Worm (Caenorhabditis elegans) whole organism, L1 larva: ENCODE results near the gene C01G10.18.

Experiments used
- C04F5.9 ChIP-seq: sonication (generic microtip); optimal IDR thresholded peaks from 2 replicates; lab custom pipeline; 2016; ENCODE audit warnings: missing genetic modification characterization, missing compliant biosample characterization
- C16A3.4 ChIP-seq: fragments of 150-350 bp; optimal IDR thresholded peaks from 2 replicates; lab custom pipeline; 2014; ENCODE audit warnings: missing biosample characterization, missing genetic modification characterization
- C34B4.2 ChIP-seq: sonication (generic microtip); optimal IDR thresholded peaks from 2 replicates; lab custom pipeline; 2017; ENCODE audit warnings: mild to moderate bottlenecking, missing genetic modification characterization, missing compliant biosample characterization
- alr-1 ChIP-seq: fragments of 200-800 bp; sonication (Bioruptor generic); optimal IDR thresholded peaks from 2 replicates; lab custom pipeline; 2018; ENCODE audit warnings: borderline replicate concordance, mild to moderate bottlenecking, missing genetic modification characterization, missing compliant biosample characterization
- aly-2 ChIP-seq: fragments of 150-350 bp; optimal IDR thresholded peaks from 2 replicates; lab custom pipeline; 2014; ENCODE audit warnings: missing biosample characterization, missing genetic modification characterization
- ama-1 ChIP-seq: fragments of 150-350 bp; optimal IDR thresholded peaks from 2 replicates; lab custom pipeline; 2014
- blmp-1 ChIP-seq: fragments of 150-350 bp; optimal IDR thresholded peaks from 2 replicates; lab custom pipeline; 2014; ENCODE audit warnings: missing biosample characterization, missing genetic modification characterization
- ces-1 ChIP-seq: fragments of 150-350 bp; optimal IDR thresholded peaks from 2 replicates; lab custom pipeline; 2014; ENCODE audit warnings: missing biosample characterization, missing genetic modification reagents, missing genetic modification characterization
- dpl-1 ChIP-seq, 3 experiments: fragments of 150-350 bp in 2 of 3; sonication (generic microtip) in 1 of 3; optimal IDR thresholded peaks; 2 replicates each; lab custom pipeline; 2014 to 2017; ENCODE audit warnings: missing biosample characterization in 3 of 3, missing genetic modification characterization in 3 of 3, missing genetic modification reagents in 3 of 3
- efl-1 ChIP-seq, 4 experiments: fragments of 150-350 bp; optimal IDR thresholded peaks in 3 of 4; peaks in 1 of 4; 1 replicate in 1 of 4; 2 replicates in 3 of 4; lab custom pipeline; 2014; ENCODE audit warnings: missing biosample characterization in 2 of 4, missing genetic modification characterization in 2 of 4, missing genetic modification reagents in 2 of 4
- efl-3 ChIP-seq: fragments of 200-800 bp; sonication (Bioruptor generic); optimal IDR thresholded peaks from 2 replicates; lab custom pipeline; 2018; ENCODE audit warnings: mild to moderate bottlenecking, missing genetic modification characterization, missing compliant biosample characterization
- egl-13 ChIP-seq: sonication (generic microtip); optimal IDR thresholded peaks from 2 replicates; lab custom pipeline; 2016; ENCODE audit warnings: missing genotype, missing genetic modification reagents, missing genetic modification characterization, missing compliant biosample characterization
- elt-2 ChIP-seq: sonication (generic microtip); optimal IDR thresholded peaks from 2 replicates; lab custom pipeline; 2016; ENCODE audit warnings: missing genetic modification characterization, mild to moderate bottlenecking, inconsistent platforms, missing compliant biosample characterization, missing genetic modification reagents
- fkh-10 ChIP-seq: sonication (generic microtip); optimal IDR thresholded peaks from 2 replicates; lab custom pipeline; 2017; ENCODE audit warnings: missing biosample characterization, missing genetic modification reagents, missing genetic modification characterization
- fkh-4 ChIP-seq: sonication (generic microtip); optimal IDR thresholded peaks from 2 replicates; lab custom pipeline; 2016; ENCODE audit warnings: missing compliant biosample characterization, missing genetic modification characterization, borderline replicate concordance
- fkh-8 ChIP-seq: sonication (generic microtip); optimal IDR thresholded peaks from 2 replicates; lab custom pipeline; 2016; ENCODE audit warnings: mild to moderate bottlenecking, missing genetic modification characterization, missing compliant biosample characterization
- fos-1 ChIP-seq: fragments of 150-350 bp; optimal IDR thresholded peaks from 2 replicates; lab custom pipeline; 2014; ENCODE audit warnings: missing biosample characterization, missing genetic modification characterization
- hpl-2 ChIP-seq: fragments of 150-350 bp; optimal IDR thresholded peaks from 2 replicates; lab custom pipeline; 2014; ENCODE audit warnings: missing biosample characterization, missing genetic modification reagents, missing genetic modification characterization
- irx-1 ChIP-seq: sonication (generic microtip); optimal IDR thresholded peaks from 2 replicates; lab custom pipeline; 2016; ENCODE audit warnings: missing genetic modification characterization, missing compliant biosample characterization
- jun-1 ChIP-seq: fragments of 150-350 bp; optimal IDR thresholded peaks from 2 replicates; lab custom pipeline; 2014; ENCODE audit warnings: missing biosample characterization, missing genetic modification reagents, missing genetic modification characterization
- lin-15B ChIP-seq: fragments of 150-350 bp; sonication (generic microtip); optimal IDR thresholded peaks from 3 replicates; lab custom pipeline; 2014; ENCODE audit warnings: missing biosample characterization, missing genetic modification characterization
- lir-3 ChIP-seq: sonication (generic microtip); optimal IDR thresholded peaks from 2 replicates; lab custom pipeline; 2016; ENCODE audit warnings: mild to moderate bottlenecking, missing genetic modification characterization, moderate library complexity, missing compliant biosample characterization; ENCODE audit not compliant: poor library complexity
- lsy-2 ChIP-seq, 2 experiments: fragments of 150-350 bp; optimal IDR thresholded peaks; 2 replicates each; lab custom pipeline; 2014; ENCODE audit warnings: missing biosample characterization in 2 of 2, missing genetic modification characterization in 2 of 2
- mab-9 ChIP-seq: fragments of 200-800 bp; sonication (Bioruptor generic); IDR thresholded peaks from 2 replicates; pipeline ENCODE4 v1.3.6; 2022; ENCODE audit warnings: missing genetic modification reagents, missing genetic modification characterization, missing compliant biosample characterization
- mdl-1 ChIP-seq, 2 experiments: fragments of 150-350 bp; optimal IDR thresholded peaks; 2 replicates each; lab custom pipeline; 2014 to 2017; ENCODE audit warnings: missing biosample characterization in 2 of 2, missing genetic modification characterization in 2 of 2, inconsistent platforms in 1 of 2
- mef-2 ChIP-seq: fragments of 150-350 bp; optimal IDR thresholded peaks from 2 replicates; lab custom pipeline; 2014; ENCODE audit warnings: missing biosample characterization, missing genetic modification characterization
- mep-1 ChIP-seq: fragments of 150-350 bp; optimal IDR thresholded peaks from 2 replicates; lab custom pipeline; 2014; ENCODE audit warnings: missing biosample characterization, missing genetic modification characterization
- nhr-12 ChIP-seq: sonication (generic microtip); optimal IDR thresholded peaks from 2 replicates; lab custom pipeline; 2017; ENCODE audit warnings: missing biosample characterization, missing genetic modification characterization
- nhr-28 ChIP-seq: fragments of 150-350 bp; optimal IDR thresholded peaks from 2 replicates; lab custom pipeline; 2014; ENCODE audit warnings: missing biosample characterization, missing genetic modification characterization
- nhr-71 ChIP-seq: sonication (generic microtip); optimal IDR thresholded peaks from 2 replicates; lab custom pipeline; 2016; ENCODE audit warnings: mild to moderate bottlenecking, missing genetic modification characterization, moderate library complexity, missing compliant biosample characterization
- nhr-77 ChIP-seq: fragments of 150-350 bp; optimal IDR thresholded peaks from 2 replicates; lab custom pipeline; 2014; ENCODE audit warnings: missing biosample characterization, missing genetic modification characterization
- nhr-84 ChIP-seq: sonication (generic microtip); optimal IDR thresholded peaks from 2 replicates; lab custom pipeline; 2017; ENCODE audit warnings: missing biosample characterization, missing genetic modification characterization
- nhr-85 ChIP-seq: sonication (generic microtip); peaks from one replicate; lab custom pipeline; 2016; ENCODE audit warnings: missing genetic modification characterization, inconsistent platforms, missing compliant biosample characterization
- pag-3 ChIP-seq: sonication (generic microtip); optimal IDR thresholded peaks from 2 replicates; lab custom pipeline; 2017; ENCODE audit warnings: missing genetic modification characterization, mild to moderate bottlenecking, missing compliant biosample characterization, antibody characterized with exemption, borderline replicate concordance; ENCODE audit not compliant: insufficient read depth
- pax-3 ChIP-seq: fragments of 200-800 bp; sonication (Bioruptor generic); optimal IDR thresholded peaks from 2 replicates; lab custom pipeline; 2018; ENCODE audit warnings: mild to moderate bottlenecking, missing genetic modification characterization, moderate library complexity, missing compliant biosample characterization
- rnt-1 ChIP-seq: sonication (generic microtip); optimal IDR thresholded peaks from 2 replicates; lab custom pipeline; 2016; ENCODE audit warnings: mild to moderate bottlenecking, missing genetic modification characterization, moderate library complexity, missing compliant biosample characterization
- skn-1 ChIP-seq: fragments of 150-350 bp; optimal IDR thresholded peaks from 2 replicates; lab custom pipeline; 2014; ENCODE audit warnings: missing biosample characterization, missing genetic modification characterization
- sup-37 ChIP-seq: fragments of 200-800 bp; sonication (Bioruptor generic); optimal IDR thresholded peaks from 2 replicates; lab custom pipeline; 2018; ENCODE audit warnings: mild to moderate bottlenecking, missing genetic modification characterization, missing compliant biosample characterization
- swsn-7 ChIP-seq: sonication (generic microtip); optimal IDR thresholded peaks from 2 replicates; lab custom pipeline; 2016; ENCODE audit warnings: missing genetic modification characterization, missing compliant biosample characterization
- tbx-2 ChIP-seq: sonication (generic microtip); optimal IDR thresholded peaks from 2 replicates; lab custom pipeline; 2016; ENCODE audit warnings: missing genetic modification characterization, missing compliant biosample characterization
- unc-30 ChIP-seq: sonication (generic microtip); optimal IDR thresholded peaks from 2 replicates; lab custom pipeline; 2017; ENCODE audit warnings: missing biosample characterization, missing genetic modification characterization
- unc-62 ChIP-seq: fragments of 150-350 bp; optimal IDR thresholded peaks from 2 replicates; lab custom pipeline; 2014; ENCODE audit warnings: missing biosample characterization, missing genetic modification reagents, missing genetic modification characterization
- unc-86 ChIP-seq: sonication (generic microtip); optimal IDR thresholded peaks from 2 replicates; lab custom pipeline; 2016; ENCODE audit warnings: missing genetic modification characterization, missing compliant biosample characterization
- vab-15 ChIP-seq: sonication (generic microtip); optimal IDR thresholded peaks from 2 replicates; lab custom pipeline; 2017; ENCODE audit warnings: missing genotype, mild to moderate bottlenecking, missing genetic modification characterization, missing compliant biosample characterization
- xbp-1 ChIP-seq: sonication (generic microtip); optimal IDR thresholded peaks from 2 replicates; lab custom pipeline; 2016; ENCODE audit warnings: missing genetic modification characterization, missing compliant biosample characterization
- zip-4 ChIP-seq: fragments of 200-800 bp; sonication (Bioruptor generic); optimal IDR thresholded peaks from 2 replicates; lab custom pipeline; 2018; ENCODE audit warnings: mild to moderate bottlenecking, missing genetic modification characterization, moderate library complexity, missing compliant biosample characterization

Gene C01G10.18

ce11 chrV:15085335-15085800 is 3.1 kb downstream of the C01G10.18 start, which contains the start of the genes ahsa-1 and C01G10.7 (continued):
- TF ChIP-seq alr-1 (tag; lab: Kevin White, UChicago) (no peak), jun-1 (peak; percentile 61), hpl-2 (peak; percentile 60), lin-15B (tag; lab: Kevin White, UChicago) (peak; percentile 99), pax-3 (tag; lab: Kevin White, UChicago) (peak; percentile 99), zip-4 (GFP tag; lab: Kevin White, UChicago) (peak; percentile 33), egl-13 (tag; lab: Kevin White, UChicago) (no peak), aly-2 (tag; lab: Kevin White, UChicago) (peak; percentile 38), nhr-28 (tag; lab: Kevin White, UChicago) (no peak), unc-62 (GFP tag; lab: Kevin White, UChicago) (no peak), nhr-85 (peak; percentile 97), C04F5.9 (peak; percentile 88), ama-1 (lab: Kevin White, UChicago) (peak; percentile 25), fos-1 (tag; lab: Kevin White, UChicago) (peak; percentile 60), nhr-12 (tag; lab: Kevin White, UChicago) (no peak), rnt-1 (tag; lab: Kevin White, UChicago) (peak; percentile 99), mep-1 (tag; lab: Kevin White, UChicago) (peak; percentile 96), vab-15 (tag; lab: Kevin White, UChicago) (peak; percentile 93), tbx-2 (tag; lab: Kevin White, UChicago) (peak; percentile 94), elt-2 (tag; lab: Kevin White, UChicago) (peak; percentile 69), mdl-1 (tag; optimal IDR thresholded peaks at IDR 0.05; lab: Kevin White, UChicago) (peak in 1 of 2 experiments; percentile 66), xbp-1 (peak; percentile 87), fkh-4 (tag; lab: Kevin White, UChicago) (peak; percentile 94), nhr-77 (tag; lab: Kevin White, UChicago) (peak; percentile 80), dpl-1 (GFP tag; optimal IDR thresholded peaks at IDR 0.05; lab: Kevin White, UChicago) (peak; percentile 76 to 86 (median 84)), skn-1 (tag; lab: Kevin White, UChicago) (peak; percentile 74), efl-1 (optimal IDR thresholded peaks at IDR 0.05; lab: Kevin White, UChicago) (peak; percentile 84 to 85), efl-1 (GFP tag; optimal IDR thresholded peaks at IDR 0.05 in 1 of 2; lab: Kevin White, UChicago) (peak; percentile 83 to 97), efl-3 (no peak), fkh-10 (GFP tag; lab: Kevin White, UChicago) (peak; percentile 56), unc-86 (tag; lab: Kevin White, UChicago) (peak; percentile 85), C16A3.4 (tag; lab: Kevin White, UChicago) (peak; percentile 93), lsy-2 (tag; optimal IDR thresholded peaks at IDR 0.05; lab: Kevin White, UChicago) (peak; percentile 89 to 93), lir-3 (peak; percentile 97), nhr-71 (tag; lab: Kevin White, UChicago) (peak; percentile 96), pag-3 (tag; lab: Kevin White, UChicago) (no peak), nhr-84 (tag; lab: Kevin White, UChicago) (no peak), sup-37 (GFP tag; lab: Kevin White, UChicago) (no peak), ces-1 (GFP tag; lab: Kevin White, UChicago) (no peak), fkh-8 (peak; percentile 92), unc-30 (tag; lab: Kevin White, UChicago) (no peak), swsn-7 (peak; percentile 90), irx-1 (tag; lab: Kevin White, UChicago) (peak; percentile 92), mab-9 (GFP tag; lab: Robert Waterston, UW) (peak; percentile 73), mef-2 (no peak), C34B4.2 (no peak), blmp-1 (peak; percentile 75)
